Worm (Caenorhabditis elegans) whole organism, young adult: Measurements from ENCODE around the gene F25D1.3.

Experiments used
- B0019.2 ChIP-seq: fragments of 200-800 bp; sonication (Bioruptor generic); conservative IDR thresholded peaks from 2 replicates; pipeline ENCODE4 v1.3.6; 2022; ENCODE audit warnings: missing genetic modification reagents, missing genetic modification characterization, missing compliant biosample characterization
- B0261.1 ChIP-seq: sonication (generic microtip); optimal IDR thresholded peaks from 2 replicates; lab custom pipeline; 2016; ENCODE audit warnings: mild to moderate bottlenecking, missing genetic modification characterization, moderate library complexity, missing compliant biosample characterization
- F33H1.4 ChIP-seq: fragments of 200-800 bp; sonication (Bioruptor generic); IDR thresholded peaks from 2 replicates; pipeline ENCODE4 v1.3.6; 2022; ENCODE audit warnings: missing genetic modification reagents, missing genetic modification characterization, missing compliant biosample characterization
- F37B4.10 ChIP-seq: fragments of 200-800 bp; sonication (Bioruptor generic); IDR thresholded peaks from 2 replicates; pipeline ENCODE4 v1.3.6; 2022; ENCODE audit warnings: missing genetic modification characterization, missing compliant biosample characterization
- F39B2.1 ChIP-seq: fragments of 200-800 bp; sonication (Bioruptor generic); IDR thresholded peaks from 2 replicates; pipeline ENCODE4 v1.3.6; 2022; ENCODE audit warnings: missing genetic modification reagents, missing genetic modification characterization, missing compliant biosample characterization
- T07F8.4 ChIP-seq: sonication (generic microtip); optimal IDR thresholded peaks from 2 replicates; lab custom pipeline; 2016; ENCODE audit warnings: mild to moderate bottlenecking, missing genetic modification characterization, moderate library complexity, missing compliant biosample characterization
- Y56A3A.18 ChIP-seq: fragments of 200-800 bp; sonication (Bioruptor generic); IDR thresholded peaks from 2 replicates; pipeline ENCODE4 v1.3.6; 2022; ENCODE audit warnings: missing genetic modification reagents, missing genetic modification characterization, missing compliant biosample characterization
- Y95B8A.8 ChIP-seq: fragments of 200-800 bp; sonication (Bioruptor generic); IDR thresholded peaks from 2 replicates; pipeline ENCODE4 v1.3.6; 2022; ENCODE audit warnings: missing genetic modification reagents, missing genetic modification characterization, missing compliant biosample characterization
- akir-1 ChIP-seq: fragments of 200-800 bp; sonication (Bioruptor generic); optimal IDR thresholded peaks from 2 replicates; lab custom pipeline; 2018; ENCODE audit warnings: mild to moderate bottlenecking, missing genetic modification characterization, moderate library complexity, missing compliant biosample characterization
- ama-1 ChIP-seq, 3 experiments: fragments of 150-350 bp in 1 of 3; sonication (generic microtip) in 2 of 3; optimal IDR thresholded peaks; 2 replicates each; lab custom pipeline; 2014 to 2018; ENCODE audit warnings: missing biosample characterization in 2 of 3, missing genetic modification characterization in 2 of 3, missing genetic modification reagents in 2 of 3
- attf-3 ChIP-seq: fragments of 200-800 bp; sonication (Bioruptor generic); conservative IDR thresholded peaks from 2 replicates; pipeline ENCODE4 v1.3.6; 2022; ENCODE audit warnings: missing genetic modification reagents, missing genetic modification characterization, missing compliant biosample characterization
- bed-2 ChIP-seq: fragments of 200-800 bp; sonication (Bioruptor generic); IDR thresholded peaks from 2 replicates; pipeline ENCODE4 v1.3.6; 2022; ENCODE audit warnings: missing genetic modification reagents, missing genetic modification characterization, missing compliant biosample characterization
- ceh-40 ChIP-seq: fragments of 200-800 bp; sonication (Bioruptor generic); IDR thresholded peaks from 2 replicates; pipeline ENCODE4 v1.3.6; 2022; ENCODE audit warnings: missing genetic modification characterization, missing compliant biosample characterization
- chd-7 ChIP-seq: sonication (generic microtip); optimal IDR thresholded peaks from 2 replicates; lab custom pipeline; 2016; ENCODE audit warnings: mild to moderate bottlenecking, missing genetic modification characterization, moderate library complexity, missing compliant biosample characterization
- egl-18 ChIP-seq: fragments of 200-800 bp; sonication (Bioruptor generic); IDR thresholded peaks from 2 replicates; pipeline ENCODE4 v1.3.6; 2022; ENCODE audit warnings: missing genetic modification reagents, missing genetic modification characterization, missing compliant biosample characterization
- egl-44 ChIP-seq: fragments of 200-800 bp; sonication (Bioruptor generic); IDR thresholded peaks from 2 replicates; pipeline ENCODE4 v1.3.6; 2022; ENCODE audit warnings: missing genetic modification reagents, missing genetic modification characterization, missing compliant biosample characterization
- ekl-4 ChIP-seq: fragments of 200-800 bp; sonication (Bioruptor generic); IDR thresholded peaks from 2 replicates; pipeline ENCODE4 v1.3.6; 2022; ENCODE audit warnings: missing genetic modification reagents, missing genetic modification characterization, missing compliant biosample characterization
- ets-4 ChIP-seq: fragments of 200-800 bp; sonication (Bioruptor generic); optimal IDR thresholded peaks from 2 replicates; lab custom pipeline; 2018; ENCODE audit warnings: mild to moderate bottlenecking, missing genetic modification characterization, missing compliant biosample characterization
- fkh-3 ChIP-seq: sonication (generic microtip); optimal IDR thresholded peaks from 2 replicates; lab custom pipeline; 2016; ENCODE audit warnings: mild to moderate bottlenecking, missing genetic modification characterization, missing compliant biosample characterization
- gei-17 ChIP-seq: fragments of 200-800 bp; sonication (Bioruptor generic); optimal IDR thresholded peaks from 2 replicates; lab custom pipeline; 2018; ENCODE audit warnings: mild to moderate bottlenecking, missing genetic modification characterization, missing compliant biosample characterization
- hmg-1.2 ChIP-seq: fragments of 200-800 bp; sonication (Bioruptor generic); IDR thresholded peaks from 2 replicates; pipeline ENCODE4 v1.3.6; 2022; ENCODE audit warnings: missing genetic modification reagents, missing genetic modification characterization, missing compliant biosample characterization
- hrde-1 ChIP-seq: sonication (generic microtip); optimal IDR thresholded peaks from 2 replicates; lab custom pipeline; 2016; ENCODE audit warnings: missing genetic modification characterization, mild to moderate bottlenecking, missing compliant biosample characterization, moderate library complexity, missing genotype, missing genetic modification reagents, borderline replicate concordance
- hsf-1 ChIP-seq: fragments of 200-800 bp; sonication (Bioruptor generic); IDR thresholded peaks from 2 replicates; pipeline ENCODE4 v1.3.6; 2022; ENCODE audit warnings: missing genetic modification reagents, missing genetic modification characterization, missing compliant biosample characterization
- lin-54 ChIP-seq: fragments of 200-800 bp; sonication (Bioruptor generic); optimal IDR thresholded peaks from 2 replicates; lab custom pipeline; 2018; ENCODE audit warnings: mild to moderate bottlenecking, missing genetic modification characterization, missing compliant biosample characterization
- lsl-1 ChIP-seq: fragments of 200-800 bp; sonication (Bioruptor generic); optimal IDR thresholded peaks from 2 replicates; lab custom pipeline; 2018; ENCODE audit warnings: mild to moderate bottlenecking, missing genetic modification characterization, moderate library complexity, missing compliant biosample characterization
- lsy-27 ChIP-seq: sonication (generic microtip); optimal IDR thresholded peaks from 2 replicates; lab custom pipeline; 2017; ENCODE audit warnings: missing genetic modification characterization, mild to moderate bottlenecking, missing compliant biosample characterization, antibody characterized with exemption, missing genotype, borderline replicate concordance; ENCODE audit not compliant: insufficient read depth
- madf-10 ChIP-seq: sonication (generic microtip); optimal IDR thresholded peaks from 2 replicates; lab custom pipeline; 2016; ENCODE audit warnings: mild to moderate bottlenecking, missing genetic modification characterization, missing compliant biosample characterization
- madf-6 ChIP-seq: fragments of 200-800 bp; sonication (Bioruptor generic); IDR thresholded peaks from 2 replicates; pipeline ENCODE4 v1.3.6; 2022; ENCODE audit warnings: missing genetic modification reagents, missing genetic modification characterization, missing compliant biosample characterization
- mcd-1 ChIP-seq: fragments of 200-800 bp; sonication (Bioruptor generic); IDR thresholded peaks from 2 replicates; pipeline ENCODE4 v1.3.6; 2022; ENCODE audit warnings: missing genetic modification reagents, missing genetic modification characterization, missing compliant biosample characterization
- mel-28 ChIP-seq: sonication (generic microtip); optimal IDR thresholded peaks from 2 replicates; lab custom pipeline; 2016; ENCODE audit warnings: borderline replicate concordance, mild to moderate bottlenecking, missing genetic modification characterization, missing compliant biosample characterization
- mxl-1 ChIP-seq: sonication (generic microtip); optimal IDR thresholded peaks from 2 replicates; lab custom pipeline; 2016; ENCODE audit warnings: missing genetic modification characterization, missing compliant biosample characterization
- nfyb-1 ChIP-seq: fragments of 200-800 bp; sonication (Bioruptor generic); IDR thresholded peaks from 2 replicates; pipeline ENCODE4 v1.3.6; 2022; ENCODE audit warnings: missing genetic modification reagents, missing genetic modification characterization, missing compliant biosample characterization
- nhr-90 ChIP-seq: sonication (generic microtip); optimal IDR thresholded peaks from 2 replicates; lab custom pipeline; 2016; ENCODE audit warnings: missing genotype, mild to moderate bottlenecking, missing genetic modification characterization, missing compliant biosample characterization
- pbrm-1 ChIP-seq: fragments of 200-800 bp; sonication (Bioruptor generic); IDR thresholded peaks from 2 replicates; pipeline ENCODE4 v1.3.6; 2022; ENCODE audit warnings: missing genetic modification reagents, missing genetic modification characterization, missing compliant biosample characterization
- sdz-38 ChIP-seq: sonication (generic microtip); optimal IDR thresholded peaks from 2 replicates; lab custom pipeline; 2016; ENCODE audit warnings: missing genotype, missing genetic modification characterization, missing compliant biosample characterization
- snpc-3.4 ChIP-seq: sonication (generic microtip); optimal IDR thresholded peaks from 2 replicates; lab custom pipeline; 2017; ENCODE audit warnings: missing genetic modification characterization, mild to moderate bottlenecking, missing compliant biosample characterization, antibody characterized with exemption, moderate library complexity, missing genotype, missing genetic modification reagents
- snpc-4 ChIP-seq, 5 experiments: fragments of 150-350 bp in 1 of 5; sonication (generic microtip) in 4 of 5; optimal IDR thresholded peaks; 2 replicates each; lab custom pipeline; 2014 to 2018; ENCODE audit warnings: missing genetic modification characterization in 5 of 5, missing biosample characterization in 3 of 5, antibody characterized with exemption in 2 of 5, mild to moderate bottlenecking in 2 of 5, missing compliant biosample characterization in 2 of 5, missing genotype in 2 of 5, moderate library complexity in 2 of 5, missing genetic modification reagents in 1 of 5
- somi-1 ChIP-seq: fragments of 200-800 bp; sonication (Bioruptor generic); optimal IDR thresholded peaks from 2 replicates; lab custom pipeline; 2018; ENCODE audit warnings: mild to moderate bottlenecking, missing genetic modification characterization, missing compliant biosample characterization
- tbx-9 ChIP-seq: sonication (generic microtip); optimal IDR thresholded peaks from 2 replicates; lab custom pipeline; 2016; ENCODE audit warnings: borderline replicate concordance, missing genetic modification characterization, inconsistent platforms, missing compliant biosample characterization
- unc-62 ChIP-seq: fragments of 150-350 bp; optimal IDR thresholded peaks from 2 replicates; lab custom pipeline; 2014; ENCODE audit warnings: missing biosample characterization, missing genetic modification reagents, missing genetic modification characterization
- ztf-18 ChIP-seq: sonication (generic microtip); optimal IDR thresholded peaks from 2 replicates; lab custom pipeline; 2016; ENCODE audit warnings: missing genotype, mild to moderate bottlenecking, missing genetic modification characterization, missing compliant biosample characterization
- ztf-22 ChIP-seq: fragments of 200-800 bp; sonication (Bioruptor generic); optimal IDR thresholded peaks from 2 replicates; lab custom pipeline; 2018; ENCODE audit warnings: mild to moderate bottlenecking, missing genetic modification characterization, moderate library complexity, missing compliant biosample characterization
- ztf-6 ChIP-seq: fragments of 200-800 bp; sonication (Bioruptor generic); IDR thresholded peaks from 2 replicates; pipeline ENCODE4 v1.3.6; 2022; ENCODE audit warnings: missing genetic modification reagents, missing genetic modification characterization, missing compliant biosample characterization

The F25D1.3 gene

DNA sequence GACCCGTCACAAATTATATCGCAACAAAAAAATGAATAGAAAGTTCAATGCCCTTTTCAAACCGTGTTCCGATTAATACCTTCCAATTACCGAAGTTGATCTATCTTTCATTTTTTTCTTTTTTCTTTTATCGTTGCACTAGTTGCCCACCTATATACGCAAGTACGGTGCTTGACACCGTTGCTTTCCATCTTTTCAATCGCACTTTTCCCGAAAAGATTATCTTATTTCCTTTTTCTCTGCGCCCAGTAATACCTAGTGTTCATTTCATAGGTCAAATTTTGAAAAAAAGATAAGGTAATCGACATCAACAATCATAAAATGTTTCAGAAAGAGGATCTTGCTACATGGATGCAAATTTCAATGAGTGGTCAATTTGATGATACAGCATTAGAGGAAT is 1.1 kb downstream of the F25D1.3 start:
- TF ChIP-seq tbx-9 (tag; lab: Kevin White, UChicago) (no peak), B0261.1 (tag; lab: Kevin White, UChicago) (no peak), attf-3 (no peak), lsl-1 (GFP tag; lab: Kevin White, UChicago) (no peak), F39B2.1 (GFP tag; lab: Robert Waterston, UW) (no peak), mcd-1 (GFP tag; lab: Robert Waterston, UW) (no peak), sdz-38 (tag; lab: Kevin White, UChicago) (no peak), somi-1 (GFP tag; lab: Kevin White, UChicago) (no peak), B0019.2 (GFP tag; lab: Robert Waterston, UW) (no peak), mel-28 (tag; lab: Kevin White, UChicago) (no peak), bed-2 (GFP tag; lab: Robert Waterston, UW) (no peak), F33H1.4 (no peak), gei-17 (no peak), snpc-4 (GFP tag; optimal IDR thresholded peaks at IDR 0.05; lab: Kevin White, UChicago) (no peak), snpc-4 (tag; optimal IDR thresholded peaks at IDR 0.05; lab: Kevin White, UChicago) (no peak), egl-18 (GFP tag; lab: Robert Waterston, UW) (no peak), nhr-90 (tag; lab: Kevin White, UChicago) (no peak), snpc-3.4 (tag; lab: Kevin White, UChicago) (no peak)

DNA sequence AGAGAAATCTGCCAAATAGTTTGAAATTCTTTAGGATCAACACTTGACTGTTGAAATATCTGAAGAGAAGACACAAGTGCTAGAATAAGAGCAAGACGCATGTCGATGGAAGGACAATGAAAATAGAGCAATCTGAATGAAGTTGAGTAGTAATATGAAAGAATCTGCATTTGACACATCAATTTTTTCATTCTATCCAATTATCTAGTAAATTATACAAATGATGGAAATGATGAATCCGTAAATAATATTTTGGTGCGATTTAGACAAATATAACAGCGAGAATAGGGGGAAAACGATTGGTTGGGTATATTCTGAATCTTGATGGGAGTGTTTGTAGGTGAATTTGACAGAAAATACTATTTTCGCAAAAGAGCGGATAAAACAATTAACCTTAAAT is 4.2 kb downstream of the F25D1.3 start, which contains the start of gene txt-10:
txt-10 (minus strand) TSS at position 101 of the 400 bp plus-strand sequence.
- TF ChIP-seq hrde-1 (tag; lab: Kevin White, UChicago) (peak; percentile 7), gei-17 (no peak)

DNA sequence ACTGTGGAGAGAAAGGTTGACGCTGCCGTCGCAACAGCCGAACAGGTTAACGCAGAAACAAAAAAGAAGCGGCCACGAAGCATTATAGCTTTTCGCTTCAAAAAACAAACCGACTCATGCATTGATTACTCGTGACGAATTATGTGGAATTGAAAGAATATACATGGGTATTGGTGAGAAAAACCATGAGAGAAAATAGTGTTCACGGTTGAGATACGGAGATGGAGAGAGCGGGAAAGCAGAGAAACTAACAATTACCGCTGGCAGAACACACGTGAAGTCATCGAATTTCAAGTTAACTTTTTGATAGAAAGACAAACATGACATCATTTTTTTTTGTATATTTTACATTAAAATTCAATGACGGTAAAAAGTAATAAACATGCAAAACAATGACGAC is 6.8 kb downstream of the F25D1.3 start:
- TF ChIP-seq nfyb-1 (GFP tag; lab: Robert Waterston, UW), result 0 out of 2 replicates have a peak, but pooled peaks have one; percentile 49
- no peak for TF ChIP-seq somi-1 (GFP tag; lab: Kevin White, UChicago)
- TF ChIP-seq mel-28 (tag; lab: Kevin White, UChicago), result no peak
- TF ChIP-seq gei-17, result no peak
- TF ChIP-seq mcd-1 (GFP tag; lab: Robert Waterston, UW), result peak; percentile 27; the same call in 1 of the 2 replicates
- TF ChIP-seq unc-62 (GFP tag; lab: Kevin White, UChicago), result no peak
- no peak for TF ChIP-seq fkh-3 (tag; lab: Kevin White, UChicago)
- TF ChIP-seq ztf-18 (tag; lab: Kevin White, UChicago), result peak; percentile 34
- TF ChIP-seq lin-54 (GFP tag; lab: Kevin White, UChicago), result peak; percentile 0
- no peak for TF ChIP-seq hrde-1 (tag; lab: Kevin White, UChicago)
- TF ChIP-seq mxl-1 (tag; lab: Kevin White, UChicago), result no peak
- TF ChIP-seq sdz-38 (tag; lab: Kevin White, UChicago), result no peak
- TF ChIP-seq pbrm-1 (GFP tag; lab: Robert Waterston, UW), result no peak
- no peak for TF ChIP-seq chd-7
- TF ChIP-seq ceh-40 (GFP tag; lab: Robert Waterston, UW), result no peak
- TF ChIP-seq madf-6 (GFP tag; lab: Robert Waterston, UW), result peak; percentile 13; the same call in 1 of the 2 replicates
- peak; percentile 49; the same call in 1 of the 2 replicates for TF ChIP-seq hmg-1.2 (GFP tag; lab: Robert Waterston, UW)
- TF ChIP-seq T07F8.4, result no peak
- no peak for TF ChIP-seq Y95B8A.8 (GFP tag; lab: Robert Waterston, UW)
- TF ChIP-seq ztf-6 (GFP tag; lab: Robert Waterston, UW), result no peak
- no peak for TF ChIP-seq lsy-27 (tag; lab: Kevin White, UChicago)
- no peak for TF ChIP-seq hsf-1 (GFP tag; lab: Robert Waterston, UW)
- TF ChIP-seq F37B4.10, result no peak
- TF ChIP-seq akir-1 (GFP tag; lab: Kevin White, UChicago), result no peak
- no peak for TF ChIP-seq ets-4 (GFP tag; lab: Kevin White, UChicago)
- TF ChIP-seq egl-44, result no peak
- no peak for TF ChIP-seq ztf-22
- TF ChIP-seq Y56A3A.18 (GFP tag; lab: Robert Waterston, UW), result no peak
- no peak for TF ChIP-seq ekl-4 (GFP tag; lab: Robert Waterston, UW)
- peak; percentile 19 for TF ChIP-seq ama-1 (optimal IDR thresholded peaks at IDR 0.05; lab: Kevin White, UChicago)
- TF ChIP-seq ama-1 (GFP tag; optimal IDR thresholded peaks at IDR 0.05; lab: Kevin White, UChicago), result no peak
- TF ChIP-seq madf-10, result no peak
